Fruit fly (Drosophila melanogaster) whole organism, embryonic: ENCODE results near the gene CG12239.

Experiments used
- ATbp ChIP-seq: fragments of 200-800 bp; sonication (Bioruptor generic); optimal IDR thresholded peaks from 2 replicates; lab custom pipeline; 2017; ENCODE audit warnings: missing biosample characterization, mild to moderate bottlenecking, missing genetic modification characterization, missing genetic modification reagents
- B-H2 ChIP-seq: fragments of 200-800 bp; sonication (Bioruptor generic); optimal IDR thresholded peaks from 2 replicates; lab custom pipeline; 2018; ENCODE audit warnings: missing biosample characterization, mild to moderate bottlenecking, missing genetic modification characterization
- CG10431 ChIP-seq: fragments of 200-800 bp; sonication (Bioruptor generic); optimal IDR thresholded peaks from 3 replicates; lab custom pipeline; 2018; ENCODE audit warnings: missing biosample characterization, mild to moderate bottlenecking, missing genetic modification characterization
- CG10462 ChIP-seq: fragments of 200-800 bp; sonication (Bioruptor generic); optimal IDR thresholded peaks from 2 replicates; lab custom pipeline; 2016; ENCODE audit warnings: missing biosample characterization, missing genetic modification characterization
- CG13296 ChIP-seq: fragments of 200-800 bp; sonication (Bioruptor generic); optimal IDR thresholded peaks from 3 replicates; lab custom pipeline; 2018; ENCODE audit warnings: missing biosample characterization, mild to moderate bottlenecking, missing genetic modification characterization
- CG15601 ChIP-seq: fragments of 200-800 bp; sonication (Bioruptor generic); optimal IDR thresholded peaks from 3 replicates; lab custom pipeline; 2019; ENCODE audit warnings: missing biosample characterization, mild to moderate bottlenecking, missing genetic modification characterization, moderate library complexity
- CG18764 ChIP-seq: fragments of 200-800 bp; sonication (Bioruptor generic); optimal IDR thresholded peaks from 3 replicates; lab custom pipeline; 2016; ENCODE audit warnings: missing biosample characterization, missing genetic modification characterization
- CG2875 ChIP-seq: fragments of 200-800 bp; sonication (Bioruptor generic); optimal IDR thresholded peaks from 2 replicates; lab custom pipeline; 2017; ENCODE audit warnings: missing biosample characterization, mild to moderate bottlenecking, missing genetic modification characterization, missing genetic modification reagents
- CG3065 ChIP-seq: fragments of 200-800 bp; sonication (Bioruptor generic); optimal IDR thresholded peaks from 2 replicates; lab custom pipeline; 2016; ENCODE audit warnings: missing biosample characterization, missing genetic modification characterization
- CG3407 ChIP-seq: fragments of 200-800 bp; sonication (Bioruptor generic); optimal IDR thresholded peaks from 2 replicates; lab custom pipeline; 2018; ENCODE audit warnings: missing biosample characterization, mild to moderate bottlenecking, missing genetic modification characterization
- CG34422 ChIP-seq: fragments of 200-800 bp; sonication (Bioruptor generic); IDR thresholded peaks from 3 replicates; pipeline ENCODE4 v1.3.6; 2022; ENCODE audit warnings: missing biosample characterization, missing genetic modification characterization
- CG42726 ChIP-seq: fragments of 200-800 bp; sonication (Bioruptor generic); IDR thresholded peaks from 2 replicates; pipeline ENCODE4 v1.3.6; 2022; ENCODE audit warnings: missing biosample characterization, missing genetic modification characterization; ENCODE audit not compliant: partially characterized antibody
- CG4424 ChIP-seq: fragments of 200-800 bp; sonication (Bioruptor generic); optimal IDR thresholded peaks from 3 replicates; lab custom pipeline; 2016; ENCODE audit warnings: missing biosample characterization, missing genetic modification characterization
- CG4707 ChIP-seq: fragments of 200-800 bp; sonication (Bioruptor generic); optimal IDR thresholded peaks from 2 replicates; lab custom pipeline; 2018; ENCODE audit warnings: missing biosample characterization, mild to moderate bottlenecking, missing genetic modification characterization, moderate library complexity
- CG4730 ChIP-seq: fragments of 200-800 bp; sonication (Bioruptor generic); IDR thresholded peaks from 2 replicates; pipeline ENCODE4 v1.3.6; 2022; ENCODE audit warnings: missing biosample characterization, missing genetic modification characterization
- CG6765 ChIP-seq: fragments of 200-800 bp; sonication (Bioruptor generic); optimal IDR thresholded peaks from 3 replicates; lab custom pipeline; 2017; ENCODE audit warnings: missing biosample characterization, mild to moderate bottlenecking, missing genetic modification characterization
- CG6813 ChIP-seq: fragments of 200-800 bp; sonication (Bioruptor generic); optimal IDR thresholded peaks from 2 replicates; lab custom pipeline; 2017; ENCODE audit warnings: missing biosample characterization, missing genetic modification characterization, mild to moderate bottlenecking, moderate library complexity, missing genetic modification reagents
- CG8478 ChIP-seq: fragments of >200 bp; optimal IDR thresholded peaks from 2 replicates; lab custom pipeline; 2018
- CG9609 ChIP-seq: fragments of 200-800 bp; sonication (Bioruptor generic); optimal IDR thresholded peaks from 3 replicates; lab custom pipeline; 2016; ENCODE audit warnings: missing biosample characterization, missing genetic modification characterization
- CG9727 ChIP-seq: fragments of 200-800 bp; sonication (Bioruptor generic); optimal IDR thresholded peaks from 3 replicates; lab custom pipeline; 2017; ENCODE audit warnings: missing biosample characterization, mild to moderate bottlenecking, missing genetic modification characterization
- Camta ChIP-seq: fragments of 200-800 bp; sonication (Bioruptor generic); optimal IDR thresholded peaks from 2 replicates; lab custom pipeline; 2016; ENCODE audit warnings: missing biosample characterization, missing genetic modification characterization
- Deaf1 ChIP-seq: fragments of 200-800 bp; optimal IDR thresholded peaks from 3 replicates; lab custom pipeline; 2019; ENCODE audit warnings: missing biosample characterization, mild to moderate bottlenecking, missing genetic modification characterization, moderate library complexity
- Drgx ChIP-seq: fragments of 200-800 bp; sonication (Bioruptor generic); IDR thresholded peaks from 2 replicates; pipeline ENCODE4 v1.3.6; 2022; ENCODE audit warnings: missing biosample characterization, missing genetic modification characterization
- Gsc ChIP-seq: fragments of 200-800 bp; sonication (Bioruptor generic); IDR thresholded peaks from 2 replicates; pipeline ENCODE4 v1.3.6; 2022; ENCODE audit warnings: missing biosample characterization, missing genetic modification characterization
- HLH4C ChIP-seq: fragments of 200-800 bp; sonication (Bioruptor generic); IDR thresholded peaks from 3 replicates; pipeline ENCODE4 v1.3.6; 2022; ENCODE audit warnings: missing biosample characterization, missing genetic modification characterization; ENCODE audit not compliant: partially characterized antibody
- HmgD ChIP-seq: fragments of 200-800 bp; sonication (Bioruptor generic); optimal IDR thresholded peaks from 3 replicates; lab custom pipeline; 2016; ENCODE audit warnings: missing biosample characterization, missing genetic modification characterization
- HmgZ ChIP-seq: fragments of 200-800 bp; sonication (Bioruptor generic); optimal IDR thresholded peaks from 2 replicates; lab custom pipeline; 2018; ENCODE audit warnings: missing biosample characterization, mild to moderate bottlenecking, missing genetic modification characterization
- Lhr ChIP-seq: fragments of 200-800 bp; sonication (Bioruptor generic); optimal IDR thresholded peaks from 3 replicates; lab custom pipeline; 2017; ENCODE audit warnings: mild to moderate bottlenecking, missing biosample characterization, missing genetic modification reagents, missing genetic modification characterization
- NC2α ChIP-seq: fragments of 200-800 bp; sonication (Bioruptor generic); optimal IDR thresholded peaks from 2 replicates; lab custom pipeline; 2016; ENCODE audit warnings: missing biosample characterization, missing genetic modification characterization
- NK7.1 ChIP-seq: fragments of 200-800 bp; sonication (Bioruptor generic); optimal IDR thresholded peaks from 3 replicates; lab custom pipeline; 2016; ENCODE audit warnings: missing biosample characterization, missing genetic modification characterization
- Ravus ChIP-seq: fragments of 200-800 bp; sonication (Bioruptor generic); IDR thresholded peaks from 2 replicates; pipeline ENCODE4 v1.3.6; 2022; ENCODE audit warnings: missing biosample characterization, missing genetic modification characterization
- Side ChIP-seq: fragments of 200-800 bp; sonication (Bioruptor generic); optimal IDR thresholded peaks from 2 replicates; lab custom pipeline; 2016; ENCODE audit warnings: missing biosample characterization, missing genetic modification characterization
- ash1 ChIP-seq: fragments of 200-800 bp; sonication (Bioruptor generic); optimal IDR thresholded peaks from 2 replicates; lab custom pipeline; 2018; ENCODE audit warnings: missing biosample characterization, mild to moderate bottlenecking, missing genetic modification characterization
- bbx ChIP-seq: fragments of 200-800 bp; sonication (Bioruptor generic); IDR thresholded peaks from 2 replicates; pipeline ENCODE4 v1.3.6; 2022; ENCODE audit warnings: missing biosample characterization, missing genetic modification characterization; ENCODE audit not compliant: partially characterized antibody
- dysf ChIP-seq: fragments of 200-800 bp; sonication (Bioruptor generic); IDR thresholded peaks from 3 replicates; pipeline ENCODE4 v1.3.6; 2022; ENCODE audit warnings: missing biosample characterization, missing genetic modification characterization
- fd3F ChIP-seq: fragments of 200-800 bp; sonication (Bioruptor generic); optimal IDR thresholded peaks from 2 replicates; lab custom pipeline; 2018; ENCODE audit warnings: missing biosample characterization, mild to moderate bottlenecking, missing genetic modification characterization, moderate library complexity
- gsb ChIP-seq: fragments of 200-800 bp; sonication (Bioruptor generic); IDR thresholded peaks from 2 replicates; pipeline ENCODE4 v1.3.6; 2022; ENCODE audit warnings: missing biosample characterization, missing genetic modification characterization
- hb ChIP-seq: fragments of 200-800 bp; sonication (Bioruptor generic); IDR thresholded peaks from 3 replicates; pipeline ENCODE4 v1.3.6; 2022; ENCODE audit warnings: missing biosample characterization, missing genetic modification characterization; ENCODE audit not compliant: partially characterized antibody
- her ChIP-seq: fragments of 200-800 bp; sonication (Bioruptor generic); optimal IDR thresholded peaks from 2 replicates; lab custom pipeline; 2016; ENCODE audit warnings: missing biosample characterization, missing genetic modification characterization
- insv ChIP-seq, 2 experiments: fragments of 200-800 bp; sonication (Bioruptor generic); optimal IDR thresholded peaks; 3 replicates each; lab custom pipeline; 2016 to 2018; ENCODE audit warnings: missing biosample characterization in 2 of 2, missing genetic modification characterization in 2 of 2
- pros ChIP-seq: fragments of 200-800 bp; sonication (Bioruptor generic); optimal IDR thresholded peaks from 3 replicates; lab custom pipeline; 2019; ENCODE audit warnings: missing biosample characterization, mild to moderate bottlenecking, missing genetic modification characterization, moderate library complexity
- ranshi ChIP-seq: fragments of 200-800 bp; sonication (Bioruptor generic); IDR thresholded peaks from 2 replicates; pipeline ENCODE4 v1.3.6; 2022; ENCODE audit warnings: missing biosample characterization, missing genetic modification characterization
- repo ChIP-seq: fragments of 200-800 bp; sonication (Bioruptor generic); optimal IDR thresholded peaks from 2 replicates; lab custom pipeline; 2016; ENCODE audit warnings: missing biosample characterization, missing genetic modification characterization
- shn ChIP-seq: fragments of 200-800 bp; sonication (Bioruptor generic); optimal IDR thresholded peaks from 3 replicates; lab custom pipeline; 2016; ENCODE audit warnings: missing biosample characterization, missing genetic modification characterization
- unc-4 ChIP-seq: fragments of 200-800 bp; sonication (Bioruptor generic); IDR thresholded peaks from 2 replicates; pipeline ENCODE4 v1.3.6; 2022; ENCODE audit warnings: missing biosample characterization, missing genetic modification characterization; ENCODE audit not compliant: partially characterized antibody
- unpg ChIP-seq: fragments of 200-800 bp; sonication (Bioruptor generic); optimal IDR thresholded peaks from 3 replicates; lab custom pipeline; 2018; ENCODE audit warnings: missing biosample characterization, mild to moderate bottlenecking, missing genetic modification characterization, moderate library complexity
- yki ChIP-seq: fragments of >200 bp; optimal IDR thresholded peaks from 3 replicates; lab custom pipeline; 2018
- zen2 ChIP-seq: fragments of 200-800 bp; sonication (Bioruptor generic); IDR thresholded peaks from 3 replicates; pipeline ENCODE4 v1.3.6; 2022; ENCODE audit warnings: missing biosample characterization, missing genetic modification characterization; ENCODE audit not compliant: partially characterized antibody

Gene CG12239

DNA sequence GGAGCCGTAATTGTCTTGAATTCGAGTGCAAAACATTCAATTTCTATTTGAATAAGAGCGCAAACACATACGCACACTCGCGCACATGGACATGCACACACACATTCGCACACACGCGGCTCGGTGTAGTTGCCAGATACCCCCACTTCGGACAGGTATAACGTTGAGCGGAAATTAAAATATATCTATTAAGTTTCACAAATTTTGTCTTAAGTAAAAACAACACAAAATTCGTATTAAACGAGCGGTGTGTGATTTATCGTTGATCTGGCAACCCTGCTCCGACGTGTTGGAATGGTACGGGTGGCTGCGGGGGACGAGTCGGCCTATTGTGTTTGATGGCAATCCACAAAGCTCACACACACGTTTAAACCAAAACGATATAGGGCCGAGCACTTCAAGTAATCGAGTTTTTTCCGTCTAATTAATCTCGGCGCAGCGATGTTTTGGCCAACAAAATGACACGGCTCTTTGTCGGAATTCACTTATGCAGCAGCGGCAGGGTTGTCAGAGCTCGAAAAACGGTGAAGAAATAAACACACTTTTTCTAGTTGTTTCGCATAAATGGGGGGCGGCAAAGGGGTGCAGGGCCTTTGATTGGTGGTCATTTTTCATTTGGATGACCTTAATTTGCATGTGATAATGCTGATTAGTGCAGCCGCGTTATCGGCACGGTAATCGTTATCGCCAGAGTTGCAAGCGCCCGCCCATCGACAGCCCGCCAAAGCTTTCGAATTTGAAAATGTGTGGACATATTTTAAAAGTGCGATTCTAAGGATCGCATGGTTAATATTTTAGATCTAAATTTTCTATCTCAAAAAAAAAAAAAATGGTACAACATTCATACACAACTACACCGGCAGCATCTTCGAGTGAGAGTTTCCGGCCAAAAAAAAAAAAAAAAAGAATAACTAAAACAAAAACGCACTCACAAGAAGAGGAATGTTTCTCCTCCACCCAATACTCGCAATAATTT, 45.8 kb upstream of the CG12239 start (continued):
- peak; percentile 83 for TF ChIP-seq CG34422 (GFP tag; lab: Robert Waterston, UW)
- no peak for TF ChIP-seq CG8478
- peak; percentile 48 for TF ChIP-seq fd3F (GFP tag; lab: Kevin White, UChicago)
- peak; percentile 78 for TF ChIP-seq ranshi (GFP tag; lab: Robert Waterston, UW)
- no peak for TF ChIP-seq ash1
- TF ChIP-seq CG6813 (GFP tag; lab: Kevin White, UChicago) = peak; percentile 59
- TF ChIP-seq yki (lab: Kevin White, UChicago) = no peak
- TF ChIP-seq Deaf1 (tag; lab: Kevin White, UChicago) = peak; percentile 43
- peak; percentile 53 for TF ChIP-seq CG9727 (GFP tag; lab: Kevin White, UChicago)
- peak; percentile 84 for TF ChIP-seq Drgx (GFP tag; lab: Robert Waterston, UW)
- TF ChIP-seq CG10431 (GFP tag; lab: Kevin White, UChicago) = peak; percentile 37
- TF ChIP-seq unc-4 (GFP tag; lab: Robert Waterston, UW) = peak; percentile 15; the same call in 1 of the 2 replicates
- TF ChIP-seq CG9609 (GFP tag; lab: Kevin White, UChicago) = peak; percentile 40
- TF ChIP-seq CG4707 (GFP tag; lab: Kevin White, UChicago) = peak; percentile 41
- TF ChIP-seq gsb (GFP tag; lab: Robert Waterston, UW) = peak; percentile 65
- TF ChIP-seq shn (GFP tag; lab: Kevin White, UChicago) = peak; percentile 25
- peak; percentile 54 for TF ChIP-seq CG6765 (GFP tag; lab: Kevin White, UChicago)
- TF ChIP-seq pros (GFP tag; lab: Kevin White, UChicago) = peak; percentile 14
- TF ChIP-seq repo = no peak
- peak; percentile 41 for TF ChIP-seq Lhr (GFP tag; lab: Kevin White, UChicago)
- TF ChIP-seq dysf = peak; percentile 74
- peak; percentile 60 for TF ChIP-seq CG4730 (GFP tag; lab: Robert Waterston, UW)
- no peak for TF ChIP-seq hb
- TF ChIP-seq HLH4C (GFP tag; lab: Robert Waterston, UW) = peak; percentile 60
- peak; percentile 60 for TF ChIP-seq B-H2 (GFP tag; lab: Kevin White, UChicago)
- TF ChIP-seq CG4424 (GFP tag; lab: Kevin White, UChicago) = peak; percentile 57
- peak; percentile 71 for TF ChIP-seq ATbp (GFP tag; lab: Kevin White, UChicago)
- no peak for TF ChIP-seq CG10462 (GFP tag; lab: Kevin White, UChicago)
- peak; percentile 28 for TF ChIP-seq CG2875
- no peak for TF ChIP-seq Gsc (GFP tag; lab: Robert Waterston, UW)
- no peak for TF ChIP-seq HmgD (GFP tag; lab: Kevin White, UChicago)
- peak; percentile 64 for TF ChIP-seq CG15601 (tag; lab: Kevin White, UChicago)
- TF ChIP-seq bbx = no peak
- peak; percentile 27 for TF ChIP-seq Side
- no peak for TF ChIP-seq zen2 (GFP tag; lab: Robert Waterston, UW)
- peak; percentile 74 for TF ChIP-seq CG13296 (GFP tag; lab: Kevin White, UChicago)
- no peak for TF ChIP-seq CG18764
- TF ChIP-seq her (GFP tag; lab: Kevin White, UChicago) = no peak
- peak; percentile 51 for TF ChIP-seq CG3407 (GFP tag; lab: Kevin White, UChicago)
- TF ChIP-seq CG42726 = no peak
- no peak for TF ChIP-seq NK7.1 (GFP tag; lab: Kevin White, UChicago)
- peak; percentile 39 for TF ChIP-seq Camta (GFP tag; lab: Kevin White, UChicago)
- no peak for TF ChIP-seq CG3065
- peak; percentile 84 for TF ChIP-seq unpg (GFP tag; lab: Kevin White, UChicago)
- TF ChIP-seq Ravus (GFP tag; lab: Robert Waterston, UW) = peak; percentile 29; the same call in 1 of the 2 replicates
- no peak for TF ChIP-seq NC2α (GFP tag; lab: Kevin White, UChicago)
- peak; percentile 49 for TF ChIP-seq HmgZ (tag; lab: Kevin White, UChicago)
- TF ChIP-seq insv (GFP tag; optimal IDR thresholded peaks at IDR 0.05; lab: Kevin White, UChicago) = no peak
